Worm (Caenorhabditis elegans) whole organism, L2 larva: Measurements from ENCODE around the gene C25A11.2.

Source experiments
- R02D3.7 ChIP-seq: fragments of 150-350 bp; optimal IDR thresholded peaks from 2 replicates; lab custom pipeline; 2014; ENCODE audit warnings: missing biosample characterization, missing genetic modification characterization
- aly-2 ChIP-seq: fragments of 150-350 bp; optimal IDR thresholded peaks from 2 replicates; lab custom pipeline; 2014; ENCODE audit warnings: missing biosample characterization, missing genetic modification characterization
- ama-1 ChIP-seq: fragments of 150-350 bp; optimal IDR thresholded peaks from 2 replicates; lab custom pipeline; 2018; ENCODE audit warnings: inconsistent platforms
- blmp-1 ChIP-seq: sonication (generic microtip); optimal IDR thresholded peaks from 2 replicates; lab custom pipeline; 2017; ENCODE audit warnings: missing genetic modification characterization, mild to moderate bottlenecking, missing compliant biosample characterization, antibody characterized with exemption, moderate library complexity; ENCODE audit not compliant: insufficient read depth
- ceh-82 ChIP-seq: fragments of 150-350 bp; optimal IDR thresholded peaks from 2 replicates; lab custom pipeline; 2014; ENCODE audit warnings: missing biosample characterization, missing genetic modification characterization
- egl-27 ChIP-seq: sonication (generic microtip); optimal IDR thresholded peaks from 3 replicates; lab custom pipeline; 2017; ENCODE audit warnings: missing biosample characterization, missing genetic modification reagents, missing genetic modification characterization
- lin-13 ChIP-seq: fragments of 150-350 bp; optimal IDR thresholded peaks from 2 replicates; lab custom pipeline; 2014; ENCODE audit warnings: missing biosample characterization, missing genetic modification reagents, missing genetic modification characterization
- lsy-2 ChIP-seq, 2 experiments: fragments of 150-350 bp in 1 of 2; sonication (generic microtip) in 1 of 2; optimal IDR thresholded peaks; 2 replicates each; lab custom pipeline; 2014 to 2017; ENCODE audit warnings: missing biosample characterization in 2 of 2, missing genetic modification characterization in 2 of 2
- nhr-129 ChIP-seq: fragments of 150-350 bp; optimal IDR thresholded peaks from 2 replicates; lab custom pipeline; 2014; ENCODE audit warnings: missing biosample characterization, missing genetic modification characterization
- sma-9 ChIP-seq, 2 experiments: fragments of 150-350 bp in 1 of 2; sonication (generic microtip) in 1 of 2; optimal IDR thresholded peaks; 2 replicates each; lab custom pipeline; 2014 to 2016; ENCODE audit warnings: missing genetic modification characterization in 2 of 2, mild to moderate bottlenecking in 1 of 2, missing biosample characterization in 1 of 2, missing compliant biosample characterization in 1 of 2, missing genetic modification reagents in 1 of 2, moderate library complexity in 1 of 2
- snpc-4 ChIP-seq: fragments of 150-350 bp; optimal IDR thresholded peaks from 2 replicates; lab custom pipeline; 2014; ENCODE audit warnings: missing biosample characterization, missing genetic modification characterization
- unc-55 ChIP-seq: fragments of 150-350 bp; sonication (generic microtip); optimal IDR thresholded peaks from 3 replicates; lab custom pipeline; 2014; ENCODE audit warnings: missing biosample characterization, missing genetic modification reagents, missing genetic modification characterization
- ztf-11 ChIP-seq: sonication (generic microtip); optimal IDR thresholded peaks from 2 replicates; lab custom pipeline; 2017; ENCODE audit warnings: missing biosample characterization, missing genetic modification characterization

ce11 chrX:9102150-9102549 is 11.7 kb upstream of the C25A11.2 start:
- TF ChIP-seq ama-1 (lab: Kevin White, UChicago) (no peak), R02D3.7 (tag; lab: Kevin White, UChicago) (no peak), egl-27 (tag; lab: Kevin White, UChicago) (no peak), unc-55 (GFP tag; lab: Kevin White, UChicago) (no peak), nhr-129 (tag; lab: Kevin White, UChicago) (no peak), snpc-4 (no peak), ztf-11 (tag; lab: Kevin White, UChicago) (no peak), sma-9 (GFP tag; optimal IDR thresholded peaks at IDR 0.05; lab: Kevin White, UChicago) (no peak), sma-9 (tag; optimal IDR thresholded peaks at IDR 0.05; lab: Kevin White, UChicago) (no peak), blmp-1 (tag; lab: Kevin White, UChicago) (no peak), lsy-2 (tag; optimal IDR thresholded peaks at IDR 0.05; lab: Kevin White, UChicago) (no peak), lin-13 (GFP tag; lab: Kevin White, UChicago) (no peak), ceh-82 (tag; lab: Kevin White, UChicago) (no peak), aly-2 (tag; lab: Kevin White, UChicago) (no peak)
